Fruit fly (Drosophila melanogaster) whole organism, embryonic: ENCODE measurements around the gene CG43998.

ENCODE experiments used
- BtbVII ChIP-seq: fragments of 200-800 bp; sonication (Bioruptor generic); optimal IDR thresholded peaks from 3 replicates; lab custom pipeline; 2017; ENCODE audit warnings: missing biosample characterization, mild to moderate bottlenecking, missing genetic modification characterization
- CG10209 ChIP-seq: fragments of 200-800 bp; sonication (Bioruptor generic); optimal IDR thresholded peaks from 3 replicates; lab custom pipeline; 2017; ENCODE audit warnings: missing biosample characterization, mild to moderate bottlenecking, missing genetic modification characterization, missing genetic modification reagents
- CG10543 ChIP-seq: fragments of 200-800 bp; sonication (Bioruptor generic); optimal IDR thresholded peaks from 3 replicates; lab custom pipeline; 2017; ENCODE audit warnings: missing biosample characterization, mild to moderate bottlenecking, missing genetic modification characterization, moderate library complexity
- CG10565 ChIP-seq: fragments of 200-800 bp; sonication (Bioruptor generic); optimal IDR thresholded peaks from 3 replicates; lab custom pipeline; 2016; ENCODE audit warnings: missing biosample characterization, mild to moderate bottlenecking, missing genetic modification characterization
- CG12391 ChIP-seq: fragments of 200-800 bp; sonication (Bioruptor generic); optimal IDR thresholded peaks from 3 replicates; lab custom pipeline; 2018; ENCODE audit warnings: missing biosample characterization, mild to moderate bottlenecking, missing genetic modification characterization, moderate library complexity
- CG13296 ChIP-seq: fragments of 200-800 bp; sonication (Bioruptor generic); optimal IDR thresholded peaks from 3 replicates; lab custom pipeline; 2018; ENCODE audit warnings: missing biosample characterization, mild to moderate bottlenecking, missing genetic modification characterization
- CG13775 ChIP-seq: fragments of 200-800 bp; sonication (Bioruptor generic); optimal IDR thresholded peaks from 3 replicates; lab custom pipeline; 2017; ENCODE audit warnings: missing biosample characterization, mild to moderate bottlenecking, missing genetic modification characterization
- CG16779 ChIP-seq: fragments of 200-800 bp; sonication (Bioruptor generic); IDR thresholded peaks from 2 replicates; pipeline ENCODE4 v1.3.6; 2022; ENCODE audit warnings: missing biosample characterization, missing genetic modification characterization
- CG17361 ChIP-seq: fragments of 200-800 bp; sonication (Bioruptor generic); IDR thresholded peaks from 3 replicates; pipeline ENCODE4 v1.3.6; 2022; ENCODE audit warnings: missing biosample characterization, missing genetic modification characterization
- CG17802 ChIP-seq: fragments of 200-800 bp; sonication (Bioruptor generic); optimal IDR thresholded peaks from 2 replicates; lab custom pipeline; 2018; ENCODE audit warnings: missing biosample characterization, mild to moderate bottlenecking, missing genetic modification characterization, moderate library complexity
- CG1792 ChIP-seq: fragments of 200-800 bp; sonication (Bioruptor generic); optimal IDR thresholded peaks from 2 replicates; lab custom pipeline; 2016; ENCODE audit warnings: missing biosample characterization, missing genetic modification characterization
- CG2202 ChIP-seq: fragments of 200-800 bp; sonication (Bioruptor generic); optimal IDR thresholded peaks from 2 replicates; lab custom pipeline; 2018; ENCODE audit warnings: missing biosample characterization, mild to moderate bottlenecking, missing genetic modification characterization
- CG4730 ChIP-seq: fragments of 200-800 bp; sonication (Bioruptor generic); IDR thresholded peaks from 2 replicates; pipeline ENCODE4 v1.3.6; 2022; ENCODE audit warnings: missing biosample characterization, missing genetic modification characterization
- CG5180 ChIP-seq: fragments of 200-800 bp; sonication (Bioruptor generic); optimal IDR thresholded peaks from 3 replicates; lab custom pipeline; 2017; ENCODE audit warnings: missing biosample characterization, missing genetic modification characterization, mild to moderate bottlenecking, moderate library complexity, missing genetic modification reagents
- CG6689 ChIP-seq: fragments of 200-800 bp; sonication (Bioruptor generic); IDR thresholded peaks from 2 replicates; pipeline ENCODE4 v1.3.6; 2022; ENCODE audit warnings: missing biosample characterization, missing genetic modification characterization
- CG8944 ChIP-seq: fragments of 200-800 bp; sonication (Bioruptor generic); optimal IDR thresholded peaks from 3 replicates; lab custom pipeline; 2016; ENCODE audit warnings: missing biosample characterization, missing genetic modification characterization
- Gug ChIP-seq: fragments of 200-800 bp; sonication (Bioruptor generic); IDR thresholded peaks from 4 replicates; pipeline ENCODE4 v1.3.6; 2022; ENCODE audit warnings: missing biosample characterization, missing genetic modification characterization
- HLH3B ChIP-seq: fragments of 200-800 bp; sonication (Bioruptor generic); IDR thresholded peaks from 2 replicates; pipeline ENCODE4 v1.3.6; 2022; ENCODE audit warnings: missing biosample characterization, missing genetic modification characterization
- Hr51 ChIP-seq, 2 experiments: fragments of 200-800 bp; sonication (Bioruptor generic); optimal IDR thresholded peaks; 2 replicates in 1 of 2; 3 replicates in 1 of 2; lab custom pipeline; 2016 to 2018; ENCODE audit warnings: missing biosample characterization in 2 of 2, missing genetic modification characterization in 2 of 2, mild to moderate bottlenecking in 1 of 2, moderate library complexity in 1 of 2
- Lim3 ChIP-seq: fragments of 200-800 bp; sonication (Bioruptor generic); IDR thresholded peaks from 2 replicates; pipeline ENCODE4 v1.3.6; 2022; ENCODE audit warnings: missing biosample characterization, missing genetic modification characterization
- PHDP ChIP-seq: fragments of 200-800 bp; sonication (Bioruptor generic); optimal IDR thresholded peaks from 3 replicates; lab custom pipeline; 2018; ENCODE audit warnings: missing biosample characterization, mild to moderate bottlenecking, missing genetic modification characterization, moderate library complexity
- Pdp1 ChIP-seq, 2 experiments: fragments of 200-800 bp; sonication (Bioruptor generic); optimal IDR thresholded peaks; 3 replicates each; lab custom pipeline; 2016; ENCODE audit warnings: missing biosample characterization in 2 of 2, missing genetic modification characterization in 2 of 2, mild to moderate bottlenecking in 1 of 2, moderate library complexity in 1 of 2
- Tbp ChIP-seq: fragments of >200 bp; optimal IDR thresholded peaks from 2 replicates; lab custom pipeline; 2018; ENCODE audit warnings: missing biosample characterization, missing genetic modification characterization
- Vsx1 ChIP-seq: fragments of 200-800 bp; sonication (Bioruptor generic); optimal IDR thresholded peaks from 2 replicates; lab custom pipeline; 2017; ENCODE audit warnings: missing biosample characterization, mild to moderate bottlenecking, missing genetic modification characterization, missing genetic modification reagents
- ac ChIP-seq: fragments of 200-800 bp; sonication (Bioruptor generic); optimal IDR thresholded peaks from 3 replicates; lab custom pipeline; 2017; ENCODE audit warnings: missing biosample characterization, mild to moderate bottlenecking, missing genetic modification characterization
- bowl ChIP-seq: fragments of 200-800 bp; sonication (Bioruptor generic); IDR thresholded peaks from 2 replicates; pipeline ENCODE4 v1.3.6; 2022; ENCODE audit warnings: missing biosample characterization, missing genetic modification characterization
- cad ChIP-seq: fragments of >200 bp; optimal IDR thresholded peaks from 2 replicates; lab custom pipeline; 2017; ENCODE audit warnings: missing biosample characterization, missing genetic modification characterization
- ci ChIP-seq: fragments of 200-800 bp; sonication (Bioruptor generic); IDR thresholded peaks from 3 replicates; pipeline ENCODE4 v1.3.6; 2022; ENCODE audit warnings: missing biosample characterization, missing genetic modification characterization
- dimm ChIP-seq: fragments of 200-800 bp; sonication (Bioruptor generic); IDR thresholded peaks from 2 replicates; pipeline ENCODE4 v1.3.6; 2022; ENCODE audit warnings: missing biosample characterization, missing genetic modification characterization
- esg ChIP-seq: fragments of 200-800 bp; sonication (Bioruptor generic); conservative IDR thresholded peaks from 2 replicates; pipeline ENCODE4 v1.3.6; 2022; ENCODE audit warnings: missing biosample characterization, missing genetic modification characterization
- exex ChIP-seq: fragments of 200-800 bp; sonication (Bioruptor generic); optimal IDR thresholded peaks from 4 replicates; lab custom pipeline; 2018; ENCODE audit warnings: missing biosample characterization, mild to moderate bottlenecking, missing genetic modification characterization, moderate library complexity
- ham ChIP-seq: fragments of 200-800 bp; sonication (Bioruptor generic); IDR thresholded peaks from 2 replicates; pipeline ENCODE4 v1.3.6; 2022; ENCODE audit warnings: missing biosample characterization, missing genetic modification characterization
- inv ChIP-seq: fragments of 200-800 bp; sonication (Bioruptor generic); IDR thresholded peaks from 2 replicates; pipeline ENCODE4 v1.3.6; 2022; ENCODE audit warnings: missing biosample characterization, missing genetic modification characterization; ENCODE audit not compliant: partially characterized antibody
- knrl ChIP-seq: fragments of 200-800 bp; sonication (Bioruptor generic); IDR thresholded peaks from 3 replicates; pipeline ENCODE4 v1.3.6; 2022; ENCODE audit warnings: missing biosample characterization, missing genetic modification characterization; ENCODE audit not compliant: partially characterized antibody
- lov ChIP-seq, 2 experiments: fragments of 200-800 bp in 1 of 2; fragments of >200 bp in 1 of 2; sonication (Bioruptor generic) in 1 of 2; IDR thresholded peaks in 1 of 2; optimal IDR thresholded peaks in 1 of 2; 2 replicates in 1 of 2; 3 replicates in 1 of 2; pipeline versions ENCODE4 v1.3.6 to Lab custom; 2017 to 2022; ENCODE audit warnings: missing biosample characterization in 1 of 2, missing genetic modification characterization in 1 of 2
- nerfin-2 ChIP-seq: fragments of 200-800 bp; sonication (Bioruptor generic); IDR thresholded peaks from 2 replicates; pipeline ENCODE4 v1.3.6; 2022; ENCODE audit warnings: missing biosample characterization, missing genetic modification characterization; ENCODE audit not compliant: partially characterized antibody
- pb ChIP-seq: fragments of 200-800 bp; sonication (Bioruptor generic); optimal IDR thresholded peaks from 3 replicates; lab custom pipeline; 2016; ENCODE audit warnings: missing biosample characterization, missing genetic modification characterization
- pfk ChIP-seq: fragments of 200-800 bp; sonication (Bioruptor generic); optimal IDR thresholded peaks from 2 replicates; lab custom pipeline; 2018; ENCODE audit warnings: missing biosample characterization, mild to moderate bottlenecking, missing genetic modification characterization, moderate library complexity
- sc ChIP-seq, 3 experiments: fragments of >200 bp in 2 of 3; fragments of 200-800 bp in 1 of 3; sonication (Bioruptor generic) in 1 of 3; optimal IDR thresholded peaks; 2 replicates in 2 of 3; 3 replicates in 1 of 3; lab custom pipeline; 2017; ENCODE audit warnings: mild to moderate bottlenecking in 1 of 3, missing biosample characterization in 1 of 3, missing genetic modification characterization in 1 of 3, missing genetic modification reagents in 1 of 3
- sd ChIP-seq: fragments of 200-800 bp; sonication (Bioruptor generic); optimal IDR thresholded peaks from 3 replicates; lab custom pipeline; 2018; ENCODE audit warnings: missing biosample characterization, mild to moderate bottlenecking, missing genetic modification characterization, moderate library complexity
- slbo ChIP-seq: fragments of 200-800 bp; sonication (Bioruptor generic); IDR thresholded peaks from 2 replicates; pipeline ENCODE4 v1.3.6; 2022; ENCODE audit warnings: missing biosample characterization, missing genetic modification characterization
- sr ChIP-seq: fragments of 200-800 bp; sonication (Bioruptor generic); IDR thresholded peaks from 3 replicates; pipeline ENCODE4 v1.3.6; 2022; ENCODE audit warnings: missing biosample characterization, missing genetic modification characterization
- tap ChIP-seq: fragments of 200-800 bp; optimal IDR thresholded peaks from 3 replicates; lab custom pipeline; 2019; ENCODE audit warnings: missing biosample characterization, mild to moderate bottlenecking, missing genetic modification characterization, moderate library complexity
- unpg ChIP-seq: fragments of 200-800 bp; sonication (Bioruptor generic); optimal IDR thresholded peaks from 3 replicates; lab custom pipeline; 2018; ENCODE audit warnings: missing biosample characterization, mild to moderate bottlenecking, missing genetic modification characterization, moderate library complexity
- vvl ChIP-seq: fragments of 200-800 bp; sonication (Bioruptor generic); IDR thresholded peaks from 2 replicates; pipeline ENCODE4 v1.3.6; 2022; ENCODE audit warnings: missing biosample characterization, missing genetic modification characterization
- wdn ChIP-seq: fragments of 200-800 bp; sonication (Bioruptor generic); IDR thresholded peaks from 2 replicates; pipeline ENCODE4 v1.3.6; 2022; ENCODE audit warnings: missing biosample characterization, missing genetic modification characterization

CG43998 gene

dm6 chr3R:23933684-23934575 is 5.1 kb upstream of the CG43998 start, which contains the start of gene CG5854 (continued):
- peak; percentile 76 for TF ChIP-seq BtbVII (GFP tag; lab: Kevin White, UChicago)
- TF ChIP-seq bowl = peak; percentile 38; the same call in 1 of the 2 replicates
- no peak for TF ChIP-seq exex (tag; lab: Kevin White, UChicago)
- TF ChIP-seq pb = peak; percentile 68
- peak; percentile 68; the same call in 2 of the 4 replicates for TF ChIP-seq Gug (GFP tag; lab: Robert Waterston, UW)
- peak; percentile 58 to 71 for TF ChIP-seq Pdp1 (GFP tag; optimal IDR thresholded peaks at IDR 0.05; lab: Kevin White, UChicago)
- TF ChIP-seq Vsx1 (GFP tag; lab: Kevin White, UChicago) = peak; percentile 62
- TF ChIP-seq CG10565 = no peak
- TF ChIP-seq CG13775 (GFP tag; lab: Kevin White, UChicago) = peak; percentile 64
- TF ChIP-seq CG2202 = peak; percentile 56
- no peak for TF ChIP-seq sc (optimal IDR thresholded peaks at IDR 0.05; lab: Kevin White, UChicago)
- peak; percentile 62 for TF ChIP-seq sc (GFP tag; optimal IDR thresholded peaks at IDR 0.05; lab: Kevin White, UChicago)
- TF ChIP-seq cad (GFP tag; lab: Kevin White, UChicago) = no peak
- TF ChIP-seq CG6689 (GFP tag; lab: Robert Waterston, UW) = peak; percentile 73
- TF ChIP-seq sr (GFP tag; lab: Robert Waterston, UW) = peak; percentile 32; the same call in 1 of the 3 replicates
- peak; percentile 40; the same call in 1 of the 2 replicates for TF ChIP-seq CG4730
- peak; percentile 70 for TF ChIP-seq esg (GFP tag; lab: Robert Waterston, UW)
- TF ChIP-seq CG1792 = peak; percentile 71
- peak; percentile 88 for TF ChIP-seq sd (tag; lab: Kevin White, UChicago)
- TF ChIP-seq lov (optimal IDR thresholded peaks at IDR 0.05; lab: Kevin White, UChicago) = no peak
- peak; percentile 88 for TF ChIP-seq lov (GFP tag; IDR thresholded peaks at IDR 0.05; lab: Robert Waterston, UW)
- peak; percentile 73 for TF ChIP-seq CG8944
- peak; percentile 92 for TF ChIP-seq ci (GFP tag; lab: Robert Waterston, UW)
- peak; percentile 77 for TF ChIP-seq PHDP
- TF ChIP-seq nerfin-2 = no peak
- peak; percentile 68 for TF ChIP-seq tap (tag; lab: Kevin White, UChicago)
- TF ChIP-seq dimm = peak; percentile 5; the same call in 1 of the 2 replicates
- TF ChIP-seq CG10209 (GFP tag; lab: Kevin White, UChicago) = peak; percentile 68
- TF ChIP-seq ac (GFP tag; lab: Kevin White, UChicago) = no peak
- no peak for TF ChIP-seq CG16779 (GFP tag; lab: Robert Waterston, UW)
- TF ChIP-seq CG12391 (tag; lab: Kevin White, UChicago) = peak; percentile 70
- TF ChIP-seq Lim3 (GFP tag; lab: Robert Waterston, UW) = 0 out of 2 replicates have a peak, but pooled peaks have one; percentile 20
- peak; percentile 79; the same call in 1 of the 2 replicates for TF ChIP-seq HLH3B (GFP tag; lab: Robert Waterston, UW)
- peak; percentile 57 to 78 for TF ChIP-seq Hr51 (GFP tag; optimal IDR thresholded peaks at IDR 0.05; lab: Kevin White, UChicago)
- TF ChIP-seq wdn = peak; percentile 33; the same call in 1 of the 2 replicates
- TF ChIP-seq inv (GFP tag; lab: Robert Waterston, UW) = no peak
- TF ChIP-seq unpg (GFP tag; lab: Kevin White, UChicago) = peak; percentile 87
- TF ChIP-seq vvl (GFP tag; lab: Robert Waterston, UW) = peak; percentile 88
- no peak for TF ChIP-seq ham (GFP tag; lab: Robert Waterston, UW)
- TF ChIP-seq CG5180 = peak; percentile 51
- TF ChIP-seq CG10543 (GFP tag; lab: Kevin White, UChicago) = peak; percentile 34
- TF ChIP-seq pfk (GFP tag; lab: Kevin White, UChicago) = no peak
- no peak for TF ChIP-seq Tbp (GFP tag; lab: Kevin White, UChicago)
- TF ChIP-seq knrl (GFP tag; lab: Robert Waterston, UW) = no peak
- TF ChIP-seq CG13296 (GFP tag; lab: Kevin White, UChicago) = peak; percentile 30
- TF ChIP-seq slbo (GFP tag; lab: Robert Waterston, UW) = peak; percentile 65
- peak; percentile 55 for TF ChIP-seq CG17802 (tag; lab: Kevin White, UChicago)
- peak; percentile 73 for TF ChIP-seq CG17361 (GFP tag; lab: Robert Waterston, UW)
